Fruit fly (Drosophila melanogaster): ENCODE results near the gene CG33939.

The CG33939 gene

dm6 chrX:19211982-19212381 is 37.3 kb upstream of the CG33939 start, which contains the start of gene CG14195:
TSS of gene CG14195 (minus strand) at chrX:19212082.
- no peak for TF ChIP-seq CG9948 (tag; optimal IDR thresholded peaks at IDR 0.05)
- no peak for TF ChIP-seq CG8301 (tag; optimal IDR thresholded peaks at IDR 0.05)
- no peak for TF ChIP-seq CG4496 (GFP tag; IDR thresholded peaks at IDR 0.05)
- TF ChIP-seq Snoo (tag; optimal IDR thresholded peaks at IDR 0.05), result no peak
- TF ChIP-seq CG12605 (GFP tag; IDR thresholded peaks at IDR 0.05), result no peak
- TF ChIP-seq gl (tag; optimal IDR thresholded peaks at IDR 0.05), result no peak
- no peak for TF ChIP-seq CG10348 (GFP tag; IDR thresholded peaks at IDR 0.05)
- no peak for TF ChIP-seq EcR (GFP tag; optimal IDR thresholded peaks at IDR 0.05)
- no peak for TF ChIP-seq CG14655 (GFP tag; optimal IDR thresholded peaks at IDR 0.05)
- no peak for TF ChIP-seq CG13204 (GFP tag; optimal IDR thresholded peaks at IDR 0.05)

- TF ChIP-seq CG10348 (GFP tag; IDR thresholded peaks at IDR 0.05), result no peak
- peak; percentile 62 for TF ChIP-seq D1 (tag; optimal IDR thresholded peaks at IDR 0.05)
- no peak for TF ChIP-seq CG34367 (tag; optimal IDR thresholded peaks at IDR 0.05)
- TF ChIP-seq CG4496 (GFP tag; IDR thresholded peaks at IDR 0.05), result 0 out of 3 replicates have a peak, but pooled peaks have one; percentile 11
Measured at dm6 chrX:19208014-19208413, 33.3 kb upstream of the CG33939 start, which contains the start of gene Ulp1. TSS of gene Ulp1 (minus strand) at chrX:19208187.

DNA sequence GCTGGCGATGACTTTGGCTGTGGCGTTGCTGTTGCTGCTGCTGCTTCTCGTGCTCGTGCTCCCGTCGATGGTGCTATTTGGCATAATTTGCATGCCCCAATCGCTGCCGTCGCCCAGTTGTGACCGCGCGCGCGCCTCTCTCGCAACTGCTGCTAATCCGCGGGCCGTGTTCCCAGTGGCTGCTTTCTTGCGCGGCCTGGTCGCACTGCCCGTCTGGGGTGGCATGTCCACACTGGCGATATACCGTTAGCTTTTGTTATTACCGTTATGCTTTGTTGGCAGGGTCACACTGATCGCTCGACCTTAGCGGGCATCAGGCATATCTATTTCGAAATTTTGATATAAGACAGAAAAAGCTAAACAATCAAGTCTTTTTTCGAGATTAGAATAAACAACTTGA is 26.9 kb upstream of the CG33939 start, which contains the start of gene CG7990:
Gene CG7990 (minus strand): TSS at position 350 of the 400 bp plus-strand sequence.
- TF ChIP-seq CG8301 (tag; optimal IDR thresholded peaks at IDR 0.05) (no peak), CG8159 (tag; optimal IDR thresholded peaks at IDR 0.05) (no peak), Pif1A (GFP tag; optimal IDR thresholded peaks at IDR 0.05) (no peak), CG12605 (GFP tag; IDR thresholded peaks at IDR 0.05) (no peak), Ets98B (GFP tag; IDR thresholded peaks at IDR 0.05) (no peak), D1 (tag; optimal IDR thresholded peaks at IDR 0.05) (no peak), CG17806 (tag; optimal IDR thresholded peaks at IDR 0.05) (no peak), gl (tag; optimal IDR thresholded peaks at IDR 0.05) (no peak), CG15710 (tag; optimal IDR thresholded peaks at IDR 0.05) (no peak), CG32121 (GFP tag; IDR thresholded peaks at IDR 0.05) (no peak)

dm6 chrX:19193336-19193735 is 18.6 kb upstream of the CG33939 start, which contains the start of the genes CG7914 and CG14194:
TSS of gene CG7914 (minus strand) at chrX:19193448.
TSS of gene CG14194 (plus strand) at chrX:19193555.
- TF ChIP-seq Pif1B (GFP tag; optimal IDR thresholded peaks at IDR 0.05) (no peak), EcR (GFP tag; optimal IDR thresholded peaks at IDR 0.05) (peak; percentile 18), Pif1A (GFP tag; optimal IDR thresholded peaks at IDR 0.05) (no peak)

DNA sequence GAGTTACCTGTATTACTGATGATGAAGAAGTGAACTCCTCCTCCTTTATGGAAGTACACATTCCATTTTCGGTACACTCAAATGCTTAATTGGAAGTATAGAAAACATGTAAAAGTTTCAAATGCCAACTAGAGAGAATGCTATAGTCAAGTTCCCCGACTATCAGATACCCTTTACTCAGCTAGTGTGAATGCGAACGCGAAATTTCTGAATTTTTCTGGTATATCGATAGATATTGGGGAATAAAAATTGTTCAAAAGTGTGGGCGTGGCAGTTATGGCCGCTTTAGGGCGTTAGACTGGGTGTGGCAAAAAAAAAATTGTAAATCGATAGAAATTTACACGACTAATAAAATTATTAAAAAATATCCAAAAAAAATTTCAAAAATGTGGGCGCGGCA is 16.9 kb upstream of the CG33939 start:
- TF ChIP-seq EcR (GFP tag; optimal IDR thresholded peaks at IDR 0.05), result no peak
- no peak for TF ChIP-seq CG13204 (GFP tag; optimal IDR thresholded peaks at IDR 0.05)
- no peak for TF ChIP-seq fd96Ca (GFP tag; IDR thresholded peaks at IDR 0.05)
- no peak for TF ChIP-seq CG9948 (tag; optimal IDR thresholded peaks at IDR 0.05)
- TF ChIP-seq Pif1B (GFP tag; optimal IDR thresholded peaks at IDR 0.05), result no peak
- TF ChIP-seq CG12605 (GFP tag; IDR thresholded peaks at IDR 0.05), result no peak
- no peak for TF ChIP-seq CG17806 (tag; optimal IDR thresholded peaks at IDR 0.05)
- no peak for TF ChIP-seq CG15710 (tag; optimal IDR thresholded peaks at IDR 0.05)
- TF ChIP-seq rn (GFP tag; IDR thresholded peaks at IDR 0.05), result no peak
- TF ChIP-seq D1 (tag; optimal IDR thresholded peaks at IDR 0.05), result no peak

- TF ChIP-seq D1 (tag; optimal IDR thresholded peaks at IDR 0.05) (no peak), gl (tag; optimal IDR thresholded peaks at IDR 0.05) (no peak), CG13204 (GFP tag; optimal IDR thresholded peaks at IDR 0.05) (no peak), EcR (GFP tag; optimal IDR thresholded peaks at IDR 0.05) (no peak), Snoo (tag; optimal IDR thresholded peaks at IDR 0.05) (no peak), CG8159 (tag; optimal IDR thresholded peaks at IDR 0.05) (no peak), rn (GFP tag; IDR thresholded peaks at IDR 0.05) (no peak), fd96Ca (GFP tag; IDR thresholded peaks at IDR 0.05) (no peak)
Measured at dm6 chrX:19191050-19191449, 16.4 kb upstream of the CG33939 start.

- TF ChIP-seq Snoo (tag; optimal IDR thresholded peaks at IDR 0.05), result no peak
- no peak for TF ChIP-seq Pif1A (GFP tag; optimal IDR thresholded peaks at IDR 0.05)
- no peak for TF ChIP-seq gl (tag; optimal IDR thresholded peaks at IDR 0.05)
- no peak for TF ChIP-seq D1 (tag; optimal IDR thresholded peaks at IDR 0.05)
- no peak for TF ChIP-seq Ets98B (GFP tag; IDR thresholded peaks at IDR 0.05)
- no peak for TF ChIP-seq CG12605 (GFP tag; IDR thresholded peaks at IDR 0.05)
- 0 out of 2 replicates have a peak, but pooled peaks have one; percentile 15 for TF ChIP-seq CG32121 (GFP tag; IDR thresholded peaks at IDR 0.05)
- no peak for TF ChIP-seq CG13204 (GFP tag; optimal IDR thresholded peaks at IDR 0.05)
- no peak for TF ChIP-seq EcR (GFP tag; optimal IDR thresholded peaks at IDR 0.05)
- TF ChIP-seq CG8159 (tag; optimal IDR thresholded peaks at IDR 0.05), result no peak
- TF ChIP-seq CG34367 (tag; optimal IDR thresholded peaks at IDR 0.05), result no peak
- TF ChIP-seq rn (GFP tag; IDR thresholded peaks at IDR 0.05), result no peak
- TF ChIP-seq CG17806 (tag; optimal IDR thresholded peaks at IDR 0.05), result no peak
- TF ChIP-seq fd96Ca (GFP tag; IDR thresholded peaks at IDR 0.05), result peak; percentile 33; the same call in 1 of the 3 replicates
- no peak for TF ChIP-seq CG10348 (GFP tag; IDR thresholded peaks at IDR 0.05)
Measured at dm6 chrX:19189903-19190302, 15.2 kb upstream of the CG33939 start, which contains the start of gene HP1D3csd. TSS of gene HP1D3csd (plus strand) at chrX:19190214.
